Fruit fly (Drosophila melanogaster) whole organism, wandering third instar larva: Measurements from ENCODE around the gene CG31542.

Experiments
- CG32264 ChIP-seq: fragments of 200-800 bp; sonication (Bioruptor generic); optimal IDR thresholded peaks from 2 replicates; lab custom pipeline; 2016; ENCODE audit warnings: missing biosample characterization, missing genetic modification characterization
- Hnf4 ChIP-seq: fragments of 200-800 bp; sonication (Bioruptor generic); optimal IDR thresholded peaks from 2 replicates; lab custom pipeline; 2016; ENCODE audit warnings: missing biosample characterization, mild to moderate bottlenecking, missing genetic modification characterization
- Jra ChIP-seq: sonication (Bioruptor generic); optimal IDR thresholded peaks from 2 replicates; lab custom pipeline; 2016; ENCODE audit warnings: missing biosample characterization, missing genetic modification characterization
- Myc ChIP-seq: fragments of >200 bp; optimal IDR thresholded peaks from 2 replicates; lab custom pipeline; 2017
- N ChIP-seq: fragments of >200 bp; optimal IDR thresholded peaks from 2 replicates; lab custom pipeline; 2018; ENCODE audit warnings: missing biosample characterization, missing external identifiers, missing genetic modification characterization
- Vsx2 ChIP-seq: fragments of 200-300, 225-300 bp; sonication (Bioruptor generic); optimal IDR thresholded peaks from 2 replicates; lab custom pipeline; 2018; ENCODE audit warnings: missing biosample characterization, missing genetic modification characterization; ENCODE audit not compliant: partially characterized antibody
- br ChIP-seq: fragments of 200-800 bp; sonication (Bioruptor generic); optimal IDR thresholded peaks from 2 replicates; lab custom pipeline; 2016; ENCODE audit warnings: missing biosample characterization, missing genetic modification characterization
- sv ChIP-seq: fragments of 200-800 bp; sonication (Bioruptor generic); optimal IDR thresholded peaks from 3 replicates; lab custom pipeline; 2016; ENCODE audit warnings: missing biosample characterization, missing genetic modification characterization

DNA sequence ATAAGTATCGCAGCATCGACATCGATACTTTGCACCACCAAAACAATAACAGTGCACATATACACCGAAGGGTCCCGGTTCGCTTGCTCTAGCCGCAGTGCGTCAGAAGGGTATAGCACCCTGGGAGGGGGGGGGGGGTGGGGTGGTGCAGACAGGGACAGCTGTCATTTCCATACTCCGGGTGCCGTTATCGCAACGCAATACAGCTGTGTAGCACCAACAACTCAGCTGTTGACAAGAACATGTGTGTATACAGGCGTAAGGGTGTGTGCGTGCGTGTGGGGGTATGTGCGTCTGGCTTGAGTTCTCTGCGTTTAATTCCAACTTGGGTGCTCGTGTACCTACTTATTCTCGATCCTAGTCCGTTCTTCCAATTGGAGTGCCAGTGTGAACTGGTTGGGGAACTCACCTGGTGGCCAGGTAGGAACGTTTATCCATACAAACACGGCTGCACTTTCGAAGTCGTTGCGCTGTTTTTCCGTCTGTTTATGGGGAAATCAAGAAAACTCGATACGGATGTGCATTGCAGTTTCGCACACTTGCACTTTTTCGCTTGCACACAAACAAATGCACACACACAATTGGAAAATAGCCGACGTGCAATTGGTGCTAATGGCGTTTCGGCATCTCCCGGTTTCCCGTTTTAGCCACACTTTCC lies 1.7 kb upstream of the CG31542 start:
- TF ChIP-seq Jra (GFP tag; lab: Kevin White, UChicago) (peak; percentile 77), Myc (no peak), br (no peak), N (no peak), sv (no peak), CG32264 (GFP tag; lab: Kevin White, UChicago) (no peak), Hnf4 (peak; percentile 33), Vsx2 (GFP tag; lab: Kevin White, UChicago) (no peak)
